Worm (Caenorhabditis elegans) whole organism, L4 larva: Measurements from ENCODE around the gene B0416.7.

Source experiments
- ceh-32 ChIP-seq: sonication (generic microtip); optimal IDR thresholded peaks from 2 replicates; lab custom pipeline; 2016; ENCODE audit warnings: mild to moderate bottlenecking, missing genetic modification characterization, missing compliant biosample characterization; ENCODE audit not compliant: poor library complexity
- mep-1 ChIP-seq: fragments of 150-350 bp; sonication (generic microtip); optimal IDR thresholded peaks from 3 replicates; lab custom pipeline; 2014; ENCODE audit warnings: missing biosample characterization, missing genetic modification characterization
- nhr-11 ChIP-seq: fragments of 150-350 bp; optimal IDR thresholded peaks from 2 replicates; lab custom pipeline; 2014; ENCODE audit warnings: missing biosample characterization, missing genetic modification characterization
- nhr-77 ChIP-seq: fragments of 150-350 bp; optimal IDR thresholded peaks from 2 replicates; lab custom pipeline; 2014; ENCODE audit warnings: missing biosample characterization, missing genetic modification characterization
- php-3 ChIP-seq: fragments of 200-800 bp; sonication (Bioruptor generic); IDR thresholded peaks from 2 replicates; pipeline ENCODE4 v1.3.6; 2022; ENCODE audit warnings: missing genetic modification reagents, missing genetic modification characterization, missing compliant biosample characterization
- unc-62 ChIP-seq, 3 experiments: fragments of 150-350 bp in 1 of 3; sonication (generic microtip); optimal IDR thresholded peaks in 2 of 3; peaks in 1 of 3; 1 replicate in 1 of 3; 2 replicates in 2 of 3; lab custom pipeline; 2014 to 2017; ENCODE audit warnings: missing biosample characterization in 3 of 3, missing genetic modification characterization in 3 of 3, missing genetic modification reagents in 3 of 3, missing genotype in 1 of 3

ce11 chrX:9336227-9336626 lies 38.5 kb upstream of the B0416.7 start:
- TF ChIP-seq mep-1, result no peak
- TF ChIP-seq php-3, result no peak
- TF ChIP-seq ceh-32 (tag; lab: Kevin White, UChicago), result no peak
- no peak for TF ChIP-seq nhr-11 (tag; lab: Kevin White, UChicago)
- TF ChIP-seq nhr-77, result no peak
- peak in 1 of 2 experiments; percentile 75 for TF ChIP-seq unc-62 (GFP tag; optimal IDR thresholded peaks at IDR 0.05 in 1 of 2; lab: Kevin White, UChicago)
- no peak for TF ChIP-seq unc-62 (tag; optimal IDR thresholded peaks at IDR 0.05; lab: Kevin White, UChicago)
